Worm (Caenorhabditis elegans) whole organism, L1 larva: ENCODE measurements around the gene twk-32.
A peak's percentile ranks its signal among the peaks of the same experiment; 100 is the strongest.

ENCODE experiments used
- C04F5.9 ChIP-seq: sonication (generic microtip); optimal IDR thresholded peaks from 2 replicates; lab custom pipeline; 2016; ENCODE audit warnings: missing genetic modification characterization, missing compliant biosample characterization
- C34B4.2 ChIP-seq: sonication (generic microtip); optimal IDR thresholded peaks from 2 replicates; lab custom pipeline; 2017; ENCODE audit warnings: mild to moderate bottlenecking, missing genetic modification characterization, missing compliant biosample characterization
- F16B12.6 ChIP-seq: fragments of 150-350 bp; optimal IDR thresholded peaks from 2 replicates; lab custom pipeline; 2014; ENCODE audit warnings: missing biosample characterization, missing genetic modification characterization
- aha-1 ChIP-seq: fragments of 150-350 bp; optimal IDR thresholded peaks from 2 replicates; lab custom pipeline; 2014; ENCODE audit warnings: missing biosample characterization, missing genetic modification characterization
- alr-1 ChIP-seq: fragments of 200-800 bp; sonication (Bioruptor generic); optimal IDR thresholded peaks from 2 replicates; lab custom pipeline; 2018; ENCODE audit warnings: borderline replicate concordance, mild to moderate bottlenecking, missing genetic modification characterization, missing compliant biosample characterization
- ama-1 ChIP-seq: fragments of 150-350 bp; optimal IDR thresholded peaks from 2 replicates; lab custom pipeline; 2014
- blmp-1 ChIP-seq: fragments of 150-350 bp; optimal IDR thresholded peaks from 2 replicates; lab custom pipeline; 2014; ENCODE audit warnings: missing biosample characterization, missing genetic modification characterization
- ceh-63 ChIP-seq: fragments of 200-800 bp; sonication (Bioruptor generic); optimal IDR thresholded peaks from 2 replicates; lab custom pipeline; 2018; ENCODE audit warnings: mild to moderate bottlenecking, missing genetic modification characterization, missing compliant biosample characterization
- ceh-8 ChIP-seq: fragments of 200-800 bp; sonication (Bioruptor generic); optimal IDR thresholded peaks from 2 replicates; lab custom pipeline; 2018; ENCODE audit warnings: mild to moderate bottlenecking, missing genetic modification characterization, moderate library complexity, missing compliant biosample characterization
- ceh-82 ChIP-seq, 3 experiments: fragments of 150-350 bp in 1 of 3; sonication (generic microtip) in 2 of 3; optimal IDR thresholded peaks; 2 replicates each; lab custom pipeline; 2014 to 2017; ENCODE audit warnings: missing biosample characterization in 3 of 3, missing genetic modification characterization in 3 of 3
- ceh-88 ChIP-seq: fragments of 200-800 bp; sonication (Bioruptor generic); IDR thresholded peaks from 2 replicates; pipeline ENCODE4 v1.3.6; 2022; ENCODE audit warnings: missing genetic modification characterization, missing compliant biosample characterization
- ceh-90 ChIP-seq: sonication (generic microtip); optimal IDR thresholded peaks from 2 replicates; lab custom pipeline; 2016; ENCODE audit warnings: missing genetic modification characterization, missing compliant biosample characterization
- dpl-1 ChIP-seq, 3 experiments: fragments of 150-350 bp in 2 of 3; sonication (generic microtip) in 1 of 3; optimal IDR thresholded peaks; 2 replicates each; lab custom pipeline; 2014 to 2017; ENCODE audit warnings: missing biosample characterization in 3 of 3, missing genetic modification characterization in 3 of 3, missing genetic modification reagents in 3 of 3
- efl-3 ChIP-seq: fragments of 200-800 bp; sonication (Bioruptor generic); optimal IDR thresholded peaks from 2 replicates; lab custom pipeline; 2018; ENCODE audit warnings: mild to moderate bottlenecking, missing genetic modification characterization, missing compliant biosample characterization
- egl-13 ChIP-seq: sonication (generic microtip); optimal IDR thresholded peaks from 2 replicates; lab custom pipeline; 2016; ENCODE audit warnings: missing genotype, missing genetic modification reagents, missing genetic modification characterization, missing compliant biosample characterization
- egl-27 ChIP-seq, 2 experiments: fragments of 150-350 bp in 1 of 2; sonication (generic microtip); optimal IDR thresholded peaks; 3 replicates each; lab custom pipeline; 2017 to 2018; ENCODE audit warnings: missing biosample characterization in 2 of 2, missing genetic modification characterization in 2 of 2, missing genetic modification reagents in 2 of 2
- elt-3 ChIP-seq, 6 experiments: fragments of 150-350 bp in 1 of 6; sonication (generic microtip); optimal IDR thresholded peaks; 2 replicates each; lab custom pipeline; 2017 to 2018; ENCODE audit warnings: missing biosample characterization in 6 of 6, missing genetic modification characterization in 6 of 6, inconsistent platforms in 1 of 6
- ets-5 ChIP-seq: fragments of 200-800 bp; sonication (Bioruptor generic); IDR thresholded peaks from 2 replicates; pipeline ENCODE4 v1.3.6; 2022; ENCODE audit warnings: missing genetic modification characterization, missing compliant biosample characterization
- fkh-10 ChIP-seq: sonication (generic microtip); optimal IDR thresholded peaks from 2 replicates; lab custom pipeline; 2017; ENCODE audit warnings: missing biosample characterization, missing genetic modification reagents, missing genetic modification characterization
- fkh-8 ChIP-seq: sonication (generic microtip); optimal IDR thresholded peaks from 2 replicates; lab custom pipeline; 2016; ENCODE audit warnings: mild to moderate bottlenecking, missing genetic modification characterization, missing compliant biosample characterization
- grh-1 ChIP-seq: fragments of 200-800 bp; sonication (Bioruptor generic); IDR thresholded peaks from 2 replicates; pipeline ENCODE4 v1.3.6; 2022; ENCODE audit warnings: missing genetic modification reagents, missing genetic modification characterization, missing compliant biosample characterization
- irx-1 ChIP-seq: sonication (generic microtip); optimal IDR thresholded peaks from 2 replicates; lab custom pipeline; 2016; ENCODE audit warnings: missing genetic modification characterization, missing compliant biosample characterization
- lin-13 ChIP-seq: fragments of 150-350 bp; optimal IDR thresholded peaks from 2 replicates; lab custom pipeline; 2014; ENCODE audit warnings: missing biosample characterization, missing genetic modification reagents, missing genetic modification characterization
- lin-14 ChIP-seq: fragments of 200-800 bp; sonication (Bioruptor generic); optimal IDR thresholded peaks from 2 replicates; lab custom pipeline; 2018; ENCODE audit warnings: mild to moderate bottlenecking, missing genetic modification characterization, moderate library complexity, missing compliant biosample characterization
- lin-15B ChIP-seq: fragments of 150-350 bp; sonication (generic microtip); optimal IDR thresholded peaks from 3 replicates; lab custom pipeline; 2014; ENCODE audit warnings: missing biosample characterization, missing genetic modification characterization
- lin-35 ChIP-seq, 2 experiments: fragments of 150-350 bp; optimal IDR thresholded peaks; 2 replicates each; lab custom pipeline; 2014; ENCODE audit warnings: missing biosample characterization in 2 of 2, missing genetic modification characterization in 2 of 2, missing genetic modification reagents in 2 of 2
- lin-39 ChIP-seq: fragments of 150-350 bp; optimal IDR thresholded peaks from 2 replicates; lab custom pipeline; 2014; ENCODE audit warnings: missing biosample characterization, missing genetic modification reagents, missing genetic modification characterization
- mab-9 ChIP-seq: fragments of 200-800 bp; sonication (Bioruptor generic); IDR thresholded peaks from 2 replicates; pipeline ENCODE4 v1.3.6; 2022; ENCODE audit warnings: missing genetic modification reagents, missing genetic modification characterization, missing compliant biosample characterization
- mef-2 ChIP-seq: fragments of 150-350 bp; optimal IDR thresholded peaks from 2 replicates; lab custom pipeline; 2014; ENCODE audit warnings: missing biosample characterization, missing genetic modification characterization
- mep-1 ChIP-seq: fragments of 150-350 bp; optimal IDR thresholded peaks from 2 replicates; lab custom pipeline; 2014; ENCODE audit warnings: missing biosample characterization, missing genetic modification characterization
- nhr-11 ChIP-seq: fragments of 150-350 bp; optimal IDR thresholded peaks from 2 replicates; lab custom pipeline; 2014; ENCODE audit warnings: missing biosample characterization, missing genetic modification characterization
- nhr-19 ChIP-seq: fragments of 200-800 bp; sonication (Bioruptor generic); conservative IDR thresholded peaks from 2 replicates; pipeline ENCODE4 v1.3.6; 2022; ENCODE audit warnings: missing genetic modification characterization, missing compliant biosample characterization
- nhr-47 ChIP-seq: sonication (generic microtip); optimal IDR thresholded peaks from 2 replicates; lab custom pipeline; 2016; ENCODE audit warnings: mild to moderate bottlenecking, missing genetic modification characterization, moderate library complexity, missing compliant biosample characterization
- nhr-76 ChIP-seq: sonication (generic microtip); optimal IDR thresholded peaks from 2 replicates; lab custom pipeline; 2017; ENCODE audit warnings: missing biosample characterization, missing genetic modification characterization
- nhr-84 ChIP-seq: sonication (generic microtip); optimal IDR thresholded peaks from 2 replicates; lab custom pipeline; 2017; ENCODE audit warnings: missing biosample characterization, missing genetic modification characterization
- nhr-85 ChIP-seq: sonication (generic microtip); peaks from one replicate; lab custom pipeline; 2016; ENCODE audit warnings: missing genetic modification characterization, inconsistent platforms, missing compliant biosample characterization
- pag-3 ChIP-seq: sonication (generic microtip); optimal IDR thresholded peaks from 2 replicates; lab custom pipeline; 2017; ENCODE audit warnings: missing genetic modification characterization, mild to moderate bottlenecking, missing compliant biosample characterization, antibody characterized with exemption, borderline replicate concordance; ENCODE audit not compliant: insufficient read depth
- pqm-1 ChIP-seq: sonication (generic microtip); optimal IDR thresholded peaks from 3 replicates; lab custom pipeline; 2017; ENCODE audit warnings: missing biosample characterization, missing genetic modification characterization
- rnt-1 ChIP-seq: sonication (generic microtip); optimal IDR thresholded peaks from 2 replicates; lab custom pipeline; 2016; ENCODE audit warnings: mild to moderate bottlenecking, missing genetic modification characterization, moderate library complexity, missing compliant biosample characterization
- skn-1 ChIP-seq: fragments of 150-350 bp; optimal IDR thresholded peaks from 2 replicates; lab custom pipeline; 2014; ENCODE audit warnings: missing biosample characterization, missing genetic modification characterization
- sptf-1 ChIP-seq: fragments of 150-350 bp; optimal IDR thresholded peaks from 2 replicates; lab custom pipeline; 2014; ENCODE audit warnings: missing biosample characterization, missing genetic modification characterization
- sup-37 ChIP-seq: fragments of 200-800 bp; sonication (Bioruptor generic); optimal IDR thresholded peaks from 2 replicates; lab custom pipeline; 2018; ENCODE audit warnings: mild to moderate bottlenecking, missing genetic modification characterization, missing compliant biosample characterization
- tbx-2 ChIP-seq: sonication (generic microtip); optimal IDR thresholded peaks from 2 replicates; lab custom pipeline; 2016; ENCODE audit warnings: missing genetic modification characterization, missing compliant biosample characterization
- unc-130 ChIP-seq: fragments of 150-350 bp; optimal IDR thresholded peaks from 2 replicates; lab custom pipeline; 2017; ENCODE audit warnings: missing biosample characterization, missing genetic modification characterization, inconsistent platforms
- unc-30 ChIP-seq: sonication (generic microtip); optimal IDR thresholded peaks from 2 replicates; lab custom pipeline; 2017; ENCODE audit warnings: missing biosample characterization, missing genetic modification characterization
- unc-86 ChIP-seq: sonication (generic microtip); optimal IDR thresholded peaks from 2 replicates; lab custom pipeline; 2016; ENCODE audit warnings: missing genetic modification characterization, missing compliant biosample characterization
- unc-98 ChIP-seq: fragments of 200-800 bp; sonication (Bioruptor generic); IDR thresholded peaks from 2 replicates; pipeline ENCODE4 v1.3.6; 2022; ENCODE audit warnings: missing genetic modification characterization, missing compliant biosample characterization
- zag-1 ChIP-seq: fragments of 150-350 bp; optimal IDR thresholded peaks from 2 replicates; lab custom pipeline; 2014; ENCODE audit warnings: missing biosample characterization, missing genetic modification characterization
- zip-4 ChIP-seq: fragments of 200-800 bp; sonication (Bioruptor generic); optimal IDR thresholded peaks from 2 replicates; lab custom pipeline; 2018; ENCODE audit warnings: mild to moderate bottlenecking, missing genetic modification characterization, moderate library complexity, missing compliant biosample characterization

The twk-32 gene

ce11 chrV:13787225-13787898 is 9.1 kb upstream of the twk-32 start, which contains the start of the genes F53C11.4 and F53C11.5 (continued):
- no peak for TF ChIP-seq mab-9 (GFP tag; lab: Robert Waterston, UW)
- no peak for TF ChIP-seq lin-13 (GFP tag; lab: Kevin White, UChicago)
- TF ChIP-seq sup-37 (GFP tag; lab: Kevin White, UChicago), result no peak
- TF ChIP-seq skn-1, result peak; percentile 10
- no peak for TF ChIP-seq C04F5.9 (tag; lab: Kevin White, UChicago)
- TF ChIP-seq lin-35 (GFP tag; optimal IDR thresholded peaks at IDR 0.05; lab: Kevin White, UChicago), result peak in 1 of 2 experiments; percentile 39
- no peak for TF ChIP-seq pag-3 (tag; lab: Kevin White, UChicago)
- no peak for TF ChIP-seq sptf-1 (tag; lab: Kevin White, UChicago)
- no peak for TF ChIP-seq nhr-11 (tag; lab: Kevin White, UChicago)
- no peak for TF ChIP-seq alr-1 (tag; lab: Kevin White, UChicago)
- TF ChIP-seq unc-86 (tag; lab: Kevin White, UChicago), result peak; percentile 2
- no peak for TF ChIP-seq lin-15B
- no peak for TF ChIP-seq ceh-88 (GFP tag; lab: Robert Waterston, UW)
- no peak for TF ChIP-seq ceh-63 (GFP tag; lab: Kevin White, UChicago)
- no peak for TF ChIP-seq nhr-76
- TF ChIP-seq fkh-10 (GFP tag; lab: Kevin White, UChicago), result no peak
- no peak for TF ChIP-seq ama-1
- no peak; the same call in 1 of the 2 replicates for TF ChIP-seq nhr-19 (GFP tag; lab: Robert Waterston, UW)
- no peak for TF ChIP-seq lin-14 (GFP tag; lab: Kevin White, UChicago)
- TF ChIP-seq ceh-8 (GFP tag; lab: Kevin White, UChicago), result no peak
- TF ChIP-seq unc-30 (tag; lab: Kevin White, UChicago), result no peak
- peak in 2 of 6 experiments; percentile 31 to 40 for TF ChIP-seq elt-3 (tag; optimal IDR thresholded peaks at IDR 0.05; lab: Kevin White, UChicago)
- no peak for TF ChIP-seq zip-4 (GFP tag; lab: Kevin White, UChicago)
- no peak for TF ChIP-seq fkh-8 (tag; lab: Kevin White, UChicago)
- peak; percentile 23 for TF ChIP-seq pqm-1 (tag; lab: Kevin White, UChicago)
- no peak for TF ChIP-seq nhr-85 (tag; lab: Kevin White, UChicago)
- no peak for TF ChIP-seq C34B4.2
- TF ChIP-seq mef-2 (tag; lab: Kevin White, UChicago), result no peak
- TF ChIP-seq unc-98 (GFP tag; lab: Robert Waterston, UW), result no peak
- no peak for TF ChIP-seq aha-1 (tag; lab: Kevin White, UChicago)
- TF ChIP-seq rnt-1 (tag; lab: Kevin White, UChicago), result peak; percentile 34
- TF ChIP-seq ets-5 (GFP tag; lab: Robert Waterston, UW), result no peak
- TF ChIP-seq egl-27 (tag; optimal IDR thresholded peaks at IDR 0.05; lab: Kevin White, UChicago), result no peak
- peak; percentile 67 for TF ChIP-seq mep-1 (tag; lab: Kevin White, UChicago)
- TF ChIP-seq blmp-1 (tag; lab: Kevin White, UChicago), result peak; percentile 63
- TF ChIP-seq ceh-90, result no peak
- no peak for TF ChIP-seq egl-13
- TF ChIP-seq lin-39 (tag; lab: Kevin White, UChicago), result no peak
- TF ChIP-seq ceh-82 (tag; optimal IDR thresholded peaks at IDR 0.05; lab: Kevin White, UChicago), result no peak

- TF ChIP-seq nhr-47, result peak; percentile 44
- no peak for TF ChIP-seq unc-86 (tag; lab: Kevin White, UChicago)
- TF ChIP-seq C34B4.2, result no peak
- no peak for TF ChIP-seq fkh-8 (tag; lab: Kevin White, UChicago)
- peak; percentile 54 for TF ChIP-seq rnt-1 (tag; lab: Kevin White, UChicago)
- no peak for TF ChIP-seq efl-3 (GFP tag; lab: Kevin White, UChicago)
- peak; percentile 81 for TF ChIP-seq grh-1 (GFP tag; lab: Robert Waterston, UW)
- TF ChIP-seq alr-1 (tag; lab: Kevin White, UChicago), result no peak
- no peak for TF ChIP-seq tbx-2 (tag; lab: Kevin White, UChicago)
- no peak for TF ChIP-seq zag-1 (tag; lab: Kevin White, UChicago)
- TF ChIP-seq nhr-19 (GFP tag; lab: Robert Waterston, UW), result peak; percentile 69
- TF ChIP-seq nhr-84, result no peak
- peak; percentile 24 for TF ChIP-seq unc-130 (tag; lab: Kevin White, UChicago)
- peak; percentile 44 for TF ChIP-seq irx-1 (tag; lab: Kevin White, UChicago)
- no peak for TF ChIP-seq C04F5.9 (tag; lab: Kevin White, UChicago)
- TF ChIP-seq dpl-1 (GFP tag; optimal IDR thresholded peaks at IDR 0.05; lab: Kevin White, UChicago), result peak in 1 of 3 experiments; percentile 48
- no peak for TF ChIP-seq F16B12.6
- peak; percentile 53 for TF ChIP-seq blmp-1 (tag; lab: Kevin White, UChicago)
- TF ChIP-seq egl-27 (tag; optimal IDR thresholded peaks at IDR 0.05; lab: Kevin White, UChicago), result no peak
- no peak for TF ChIP-seq fkh-10 (GFP tag; lab: Kevin White, UChicago)
Measured at ce11 chrV:13787948-13788681, 8.3 kb upstream of the twk-32 start.
